Worm (Caenorhabditis elegans) whole organism, midembryonic: Measurements from ENCODE around the gene rad-23.
"Not testable (repeated sequence)": the region's sequence is repeated elsewhere in the genome, so short reads cannot be mapped to it uniquely, and the experiment has no call there.

Source experiments
- T22C8.4 ChIP-seq: fragments of 200-800 bp; sonication (Bioruptor generic); IDR thresholded peaks from 2 replicates; pipeline ENCODE4 v1.3.6; 2022; ENCODE audit warnings: missing genetic modification characterization, missing compliant biosample characterization
- cog-1 ChIP-seq: sonication (generic microtip); optimal IDR thresholded peaks from 2 replicates; lab custom pipeline; 2016; ENCODE audit warnings: missing genetic modification characterization, missing compliant biosample characterization
- flt-1 ChIP-seq: fragments of 200-800 bp; sonication (Bioruptor generic); IDR thresholded peaks from 2 replicates; pipeline ENCODE4 v1.3.6; 2022; ENCODE audit warnings: missing genetic modification characterization, missing compliant biosample characterization
- klf-2 ChIP-seq: fragments of 200-800 bp; sonication (Bioruptor generic); conservative IDR thresholded peaks from 2 replicates; pipeline ENCODE4 v1.3.6; 2022; ENCODE audit warnings: missing genetic modification reagents, missing genetic modification characterization, missing compliant biosample characterization
- med-1 ChIP-seq: sonication (generic microtip); optimal IDR thresholded peaks from 2 replicates; lab custom pipeline; 2017; ENCODE audit warnings: missing genetic modification characterization, mild to moderate bottlenecking, missing compliant biosample characterization, antibody characterized with exemption, missing genetic modification reagents; ENCODE audit not compliant: insufficient read depth
- ref-1 ChIP-seq: fragments of 200-800 bp; sonication (Bioruptor generic); conservative IDR thresholded peaks from 2 replicates; pipeline ENCODE4 v1.3.6; 2022; ENCODE audit warnings: missing genetic modification reagents, missing genetic modification characterization, missing compliant biosample characterization
- tab-1 ChIP-seq: fragments of 200-800 bp; sonication (Bioruptor generic); IDR thresholded peaks from 2 replicates; pipeline ENCODE4 v1.3.6; 2022; ENCODE audit warnings: missing genetic modification characterization, missing compliant biosample characterization
- ztf-23 ChIP-seq: fragments of 200-800 bp; sonication (Bioruptor generic); IDR thresholded peaks from 2 replicates; pipeline ENCODE4 v1.3.6; 2022; ENCODE audit warnings: missing genetic modification reagents, missing genetic modification characterization, missing compliant biosample characterization
- ztf-29 ChIP-seq: fragments of 200-800 bp; sonication (Bioruptor generic); IDR thresholded peaks from 2 replicates; pipeline ENCODE4 v1.3.6; 2022; ENCODE audit warnings: missing genetic modification reagents, missing genetic modification characterization, missing compliant biosample characterization

The rad-23 gene

ce11 chrII:11652679-11653174 is at the start of gene rad-23, which contains the start of gene rpn-12:
rad-23 (minus strand) TSS chrII:11652729.
rpn-12 (plus strand) TSS chrII:11653124.
- no peak for TF ChIP-seq tab-1 (GFP tag; lab: Robert Waterston, UW)
- no peak for TF ChIP-seq ztf-29 (GFP tag; lab: Robert Waterston, UW)
- peak; percentile 32 for TF ChIP-seq cog-1 (tag; lab: Kevin White, UChicago)

- TF ChIP-seq ref-1, result no peak
- TF ChIP-seq T22C8.4, result no peak
- no peak for TF ChIP-seq flt-1
- no peak for TF ChIP-seq klf-2 (GFP tag; lab: Robert Waterston, UW)
- no peak for TF ChIP-seq med-1 (GFP tag; lab: Kevin White, UChicago)
- TF ChIP-seq tab-1 (GFP tag; lab: Robert Waterston, UW), result no peak
- no peak for TF ChIP-seq ztf-23
- TF ChIP-seq cog-1 (tag; lab: Kevin White, UChicago), result no peak
- no peak for TF ChIP-seq ztf-29 (GFP tag; lab: Robert Waterston, UW)
Observed at ce11 chrII:11700635-11701034, 48.1 kb upstream of the rad-23 start.

ce11 chrII:11700200-11700599 is 47.7 kb upstream of the rad-23 start, which contains the start of gene inos-1:
inos-1 (minus strand) TSS chrII:11700300.
- TF ChIP-seq flt-1, result no peak
- TF ChIP-seq tab-1 (GFP tag; lab: Robert Waterston, UW), result no peak
- no peak for TF ChIP-seq med-1 (GFP tag; lab: Kevin White, UChicago)
- TF ChIP-seq ztf-29 (GFP tag; lab: Robert Waterston, UW), result no peak
- no peak for TF ChIP-seq cog-1 (tag; lab: Kevin White, UChicago)
- TF ChIP-seq klf-2 (GFP tag; lab: Robert Waterston, UW), result no peak
- TF ChIP-seq T22C8.4, result no peak
- no peak for TF ChIP-seq ref-1
- TF ChIP-seq ztf-23, result no peak

- TF ChIP-seq flt-1 (no peak), ztf-23 (no peak), tab-1 (GFP tag; lab: Robert Waterston, UW) (no peak), ztf-29 (GFP tag; lab: Robert Waterston, UW) (no peak), klf-2 (GFP tag; lab: Robert Waterston, UW) (no peak), cog-1 (tag; lab: Kevin White, UChicago) (no peak), ref-1 (no peak), T22C8.4 (no peak), med-1 (GFP tag; lab: Kevin White, UChicago) (no peak)
Observed at ce11 chrII:11695945-11696270, 43.4 kb upstream of the rad-23 start, which contains the start of gene xpf-1. xpf-1 (plus strand) TSS chrII:11696171.

ce11 chrII:11695161-11695944 is 42.8 kb upstream of the rad-23 start, which contains the start of gene tars-1:
tars-1 (minus strand) TSS chrII:11695657.
- not testable (repeated sequence) for TF ChIP-seq flt-1; klf-2 (GFP tag; lab: Robert Waterston, UW); ztf-23

ce11 chrII:11694432-11694831 is 41.9 kb upstream of the rad-23 start:
- no peak for TF ChIP-seq T22C8.4
- peak; percentile 66; the same call in 1 of the 2 replicates for TF ChIP-seq ztf-23

- TF ChIP-seq tab-1 (GFP tag; lab: Robert Waterston, UW) (no peak), med-1 (GFP tag; lab: Kevin White, UChicago) (no peak), cog-1 (tag; lab: Kevin White, UChicago) (no peak), ztf-23 (no peak), ztf-29 (GFP tag; lab: Robert Waterston, UW) (no peak), T22C8.4 (no peak), klf-2 (GFP tag; lab: Robert Waterston, UW) (no peak), ref-1 (no peak), flt-1 (no peak)
Observed at ce11 chrII:11690868-11691267, 38.3 kb upstream of the rad-23 start.

- TF ChIP-seq ztf-23, result no peak
- no peak for TF ChIP-seq tab-1 (GFP tag; lab: Robert Waterston, UW)
Observed at ce11 chrII:11689941-11690340, 37.4 kb upstream of the rad-23 start.

- TF ChIP-seq med-1 (GFP tag; lab: Kevin White, UChicago), result no peak
- TF ChIP-seq T22C8.4, result no peak
- TF ChIP-seq cog-1 (tag; lab: Kevin White, UChicago), result no peak
- TF ChIP-seq ztf-23, result no peak
- no peak for TF ChIP-seq flt-1
- no peak for TF ChIP-seq ztf-29 (GFP tag; lab: Robert Waterston, UW)
- no peak for TF ChIP-seq klf-2 (GFP tag; lab: Robert Waterston, UW)
- no peak for TF ChIP-seq ref-1
- TF ChIP-seq tab-1 (GFP tag; lab: Robert Waterston, UW), result no peak
Observed at ce11 chrII:11688643-11689042, 36.1 kb upstream of the rad-23 start, which contains the start of gene kel-1. kel-1 (plus strand) TSS chrII:11688943.

ce11 chrII:11688011-11688410 is 35.5 kb upstream of the rad-23 start:
- TF ChIP-seq med-1 (GFP tag; lab: Kevin White, UChicago) (no peak), flt-1 (no peak), ref-1 (no peak), klf-2 (GFP tag; lab: Robert Waterston, UW) (no peak), cog-1 (tag; lab: Kevin White, UChicago) (no peak), T22C8.4 (no peak), ztf-29 (GFP tag; lab: Robert Waterston, UW) (no peak), ztf-23 (no peak), tab-1 (GFP tag; lab: Robert Waterston, UW) (no peak)
